Worm (Caenorhabditis elegans): Measurements from ENCODE around the gene clc-31.

ce11 chrII:296911-297440, 43.3 kb upstream of the clc-31 start, which contains the start of the genes clec-117 and B0432.1:
- TF ChIP-seq sptf-1 (tag; optimal IDR thresholded peaks at IDR 0.05), result no peak
- TF ChIP-seq unc-130 (tag; optimal IDR thresholded peaks at IDR 0.05), result no peak
- no peak for TF ChIP-seq dpl-1 (GFP tag; optimal IDR thresholded peaks at IDR 0.05)
- TF ChIP-seq ceh-90 (tag; optimal IDR thresholded peaks at IDR 0.05), result no peak
- TF ChIP-seq blmp-1 (tag; optimal IDR thresholded peaks at IDR 0.05), result no peak

Measured in whole organism, L1 larva.